Worm (Caenorhabditis elegans) whole organism, young adult: Measurements from ENCODE around the gene R11D1.4.

ENCODE experiments used
- B0261.1 ChIP-seq: sonication (generic microtip); optimal IDR thresholded peaks from 2 replicates; lab custom pipeline; 2016; ENCODE audit warnings: mild to moderate bottlenecking, missing genetic modification characterization, moderate library complexity, missing compliant biosample characterization
- C17E4.6 ChIP-seq: fragments of 200-800 bp; sonication (Bioruptor generic); IDR thresholded peaks from 2 replicates; pipeline ENCODE4 v1.3.6; 2022; ENCODE audit warnings: missing genetic modification reagents, missing genetic modification characterization, missing compliant biosample characterization
- D2030.7 ChIP-seq: fragments of 200-800 bp; sonication (Bioruptor generic); IDR thresholded peaks from 2 replicates; pipeline ENCODE4 v1.3.6; 2022; ENCODE audit warnings: missing genetic modification reagents, missing genetic modification characterization, missing compliant biosample characterization
- F22D6.2 ChIP-seq: sonication (generic microtip); optimal IDR thresholded peaks from 2 replicates; lab custom pipeline; 2016; ENCODE audit warnings: mild to moderate bottlenecking, missing genetic modification characterization, missing compliant biosample characterization
- F33H1.4 ChIP-seq: fragments of 200-800 bp; sonication (Bioruptor generic); IDR thresholded peaks from 2 replicates; pipeline ENCODE4 v1.3.6; 2022; ENCODE audit warnings: missing genetic modification reagents, missing genetic modification characterization, missing compliant biosample characterization
- F37B4.10 ChIP-seq: fragments of 200-800 bp; sonication (Bioruptor generic); IDR thresholded peaks from 2 replicates; pipeline ENCODE4 v1.3.6; 2022; ENCODE audit warnings: missing genetic modification characterization, missing compliant biosample characterization
- F57C9.4 ChIP-seq: sonication (generic microtip); optimal IDR thresholded peaks from 2 replicates; lab custom pipeline; 2017; ENCODE audit warnings: mild to moderate bottlenecking, missing genetic modification characterization, missing compliant biosample characterization
- Y53G8AR.9 ChIP-seq: fragments of 200-800 bp; sonication (Bioruptor generic); conservative IDR thresholded peaks from 2 replicates; pipeline ENCODE4 v1.3.6; 2022; ENCODE audit warnings: missing genetic modification reagents, missing genetic modification characterization, missing compliant biosample characterization
- ama-1 ChIP-seq, 3 experiments: fragments of 150-350 bp in 1 of 3; sonication (generic microtip) in 2 of 3; optimal IDR thresholded peaks; 2 replicates each; lab custom pipeline; 2014 to 2018; ENCODE audit warnings: missing biosample characterization in 2 of 3, missing genetic modification characterization in 2 of 3, missing genetic modification reagents in 2 of 3
- aptf-3 ChIP-seq: fragments of 200-800 bp; sonication (Bioruptor generic); IDR thresholded peaks from 2 replicates; pipeline ENCODE4 v1.3.6; 2022; ENCODE audit warnings: missing genetic modification characterization, missing compliant biosample characterization
- athp-1 ChIP-seq: sonication (generic microtip); optimal IDR thresholded peaks from 2 replicates; lab custom pipeline; 2017; ENCODE audit warnings: mild to moderate bottlenecking, missing genetic modification characterization, missing compliant biosample characterization
- bed-1 ChIP-seq: fragments of 200-800 bp; sonication (Bioruptor generic); IDR thresholded peaks from 2 replicates; pipeline ENCODE4 v1.3.6; 2022; ENCODE audit warnings: missing genetic modification reagents, missing genetic modification characterization, missing compliant biosample characterization
- ceh-40 ChIP-seq: fragments of 200-800 bp; sonication (Bioruptor generic); IDR thresholded peaks from 2 replicates; pipeline ENCODE4 v1.3.6; 2022; ENCODE audit warnings: missing genetic modification characterization, missing compliant biosample characterization
- fkh-3 ChIP-seq: sonication (generic microtip); optimal IDR thresholded peaks from 2 replicates; lab custom pipeline; 2016; ENCODE audit warnings: mild to moderate bottlenecking, missing genetic modification characterization, missing compliant biosample characterization
- hmg-20 ChIP-seq: fragments of 200-800 bp; sonication (Bioruptor generic); IDR thresholded peaks from 2 replicates; pipeline ENCODE4 v1.3.6; 2022; ENCODE audit warnings: missing genetic modification reagents, missing genetic modification characterization, missing compliant biosample characterization
- lag-1 ChIP-seq: fragments of 200-800 bp; sonication (Bioruptor generic); IDR thresholded peaks from 2 replicates; pipeline ENCODE4 v1.3.6; 2022; ENCODE audit warnings: missing genetic modification reagents, missing genetic modification characterization, missing compliant biosample characterization
- let-607 ChIP-seq, 2 experiments: fragments of 200-800 bp in 1 of 2; sonication (Bioruptor generic) in 1 of 2; sonication (generic microtip) in 1 of 2; optimal IDR thresholded peaks; 2 replicates each; lab custom pipeline; 2016 to 2018; ENCODE audit warnings: mild to moderate bottlenecking in 2 of 2, missing compliant biosample characterization in 2 of 2, missing genetic modification characterization in 2 of 2, moderate library complexity in 2 of 2, missing genotype in 1 of 2
- lin-26 ChIP-seq: fragments of 200-800 bp; sonication (Bioruptor generic); IDR thresholded peaks from 2 replicates; pipeline ENCODE4 v1.3.6; 2022; ENCODE audit warnings: missing genetic modification reagents, missing genetic modification characterization, missing compliant biosample characterization
- lir-1 ChIP-seq: fragments of 200-800 bp; sonication (Bioruptor generic); conservative IDR thresholded peaks from 2 replicates; pipeline ENCODE4 v1.3.6; 2022; ENCODE audit warnings: missing genetic modification reagents, missing genetic modification characterization, missing compliant biosample characterization
- madf-8 ChIP-seq: fragments of 200-800 bp; sonication (Bioruptor generic); conservative IDR thresholded peaks from 2 replicates; pipeline ENCODE4 v1.3.6; 2022; ENCODE audit warnings: missing genetic modification reagents, missing genetic modification characterization, missing compliant biosample characterization
- nfya-1 ChIP-seq: sonication (generic microtip); optimal IDR thresholded peaks from 2 replicates; lab custom pipeline; 2017; ENCODE audit warnings: antibody characterized with exemption, missing compliant biosample characterization, missing genetic modification characterization, borderline replicate concordance; ENCODE audit not compliant: insufficient read depth
- nfya-2 ChIP-seq: fragments of 200-800 bp; sonication (Bioruptor generic); IDR thresholded peaks from 2 replicates; pipeline ENCODE4 v1.3.6; 2022; ENCODE audit warnings: missing genetic modification reagents, missing genetic modification characterization, missing compliant biosample characterization
- nfyb-1 ChIP-seq: fragments of 200-800 bp; sonication (Bioruptor generic); IDR thresholded peaks from 2 replicates; pipeline ENCODE4 v1.3.6; 2022; ENCODE audit warnings: missing genetic modification reagents, missing genetic modification characterization, missing compliant biosample characterization
- pha-4 ChIP-seq: fragments of 150-350 bp; sonication (generic microtip); optimal IDR thresholded peaks from 2 replicates; lab custom pipeline; 2014; ENCODE audit warnings: missing biosample characterization, missing genetic modification reagents, missing genetic modification characterization
- rcor-1 ChIP-seq: fragments of 200-800 bp; sonication (Bioruptor generic); IDR thresholded peaks from 2 replicates; pipeline ENCODE4 v1.3.6; 2022; ENCODE audit warnings: missing genetic modification reagents, missing genetic modification characterization, missing compliant biosample characterization
- rpc-1 ChIP-seq, 2 experiments: fragments of 150-350 bp in 1 of 2; sonication (generic microtip) in 1 of 2; optimal IDR thresholded peaks; 2 replicates each; lab custom pipeline; 2014 to 2018; ENCODE audit warnings: missing biosample characterization in 1 of 2, missing genetic modification characterization in 1 of 2, missing genetic modification reagents in 1 of 2, missing genotype in 1 of 2
- sdz-38 ChIP-seq: sonication (generic microtip); optimal IDR thresholded peaks from 2 replicates; lab custom pipeline; 2016; ENCODE audit warnings: missing genotype, missing genetic modification characterization, missing compliant biosample characterization
- snpc-1.1 ChIP-seq: sonication (generic microtip); optimal IDR thresholded peaks from 2 replicates; lab custom pipeline; 2017; ENCODE audit warnings: missing genetic modification characterization, mild to moderate bottlenecking, missing compliant biosample characterization, antibody characterized with exemption, moderate library complexity, missing genotype, missing genetic modification reagents; ENCODE audit not compliant: insufficient read depth
- snpc-3.4 ChIP-seq: sonication (generic microtip); optimal IDR thresholded peaks from 2 replicates; lab custom pipeline; 2017; ENCODE audit warnings: missing genetic modification characterization, mild to moderate bottlenecking, missing compliant biosample characterization, antibody characterized with exemption, moderate library complexity, missing genotype, missing genetic modification reagents
- tbp1 ChIP-seq: fragments of 200-800 bp; sonication (Bioruptor generic); optimal IDR thresholded peaks from 2 replicates; lab custom pipeline; 2018; ENCODE audit warnings: mild to moderate bottlenecking, missing genetic modification characterization, missing compliant biosample characterization
- tlf-1 ChIP-seq: fragments of 200-800 bp; sonication (Bioruptor generic); optimal IDR thresholded peaks from 2 replicates; lab custom pipeline; 2018; ENCODE audit warnings: mild to moderate bottlenecking, missing genetic modification characterization, missing compliant biosample characterization
- unc-130 ChIP-seq: sonication (generic microtip); optimal IDR thresholded peaks from 2 replicates; lab custom pipeline; 2016; ENCODE audit warnings: missing genetic modification reagents, missing genetic modification characterization, missing compliant biosample characterization
- xnd-1 ChIP-seq: sonication (generic microtip); optimal IDR thresholded peaks from 2 replicates; lab custom pipeline; 2016; ENCODE audit warnings: missing genotype, missing genetic modification reagents, missing genetic modification characterization, missing compliant biosample characterization
- ztf-18 ChIP-seq: sonication (generic microtip); optimal IDR thresholded peaks from 2 replicates; lab custom pipeline; 2016; ENCODE audit warnings: missing genotype, mild to moderate bottlenecking, missing genetic modification characterization, missing compliant biosample characterization
- ztf-25 ChIP-seq: fragments of 200-800 bp; sonication (Bioruptor generic); IDR thresholded peaks from 2 replicates; pipeline ENCODE4 v1.3.6; 2022; ENCODE audit warnings: missing genetic modification reagents, missing genetic modification characterization, missing compliant biosample characterization
- ztf-3 ChIP-seq: fragments of 200-800 bp; sonication (Bioruptor generic); optimal IDR thresholded peaks from 2 replicates; lab custom pipeline; 2018; ENCODE audit warnings: mild to moderate bottlenecking, missing genetic modification characterization, missing compliant biosample characterization

R11D1.4 gene

DNA sequence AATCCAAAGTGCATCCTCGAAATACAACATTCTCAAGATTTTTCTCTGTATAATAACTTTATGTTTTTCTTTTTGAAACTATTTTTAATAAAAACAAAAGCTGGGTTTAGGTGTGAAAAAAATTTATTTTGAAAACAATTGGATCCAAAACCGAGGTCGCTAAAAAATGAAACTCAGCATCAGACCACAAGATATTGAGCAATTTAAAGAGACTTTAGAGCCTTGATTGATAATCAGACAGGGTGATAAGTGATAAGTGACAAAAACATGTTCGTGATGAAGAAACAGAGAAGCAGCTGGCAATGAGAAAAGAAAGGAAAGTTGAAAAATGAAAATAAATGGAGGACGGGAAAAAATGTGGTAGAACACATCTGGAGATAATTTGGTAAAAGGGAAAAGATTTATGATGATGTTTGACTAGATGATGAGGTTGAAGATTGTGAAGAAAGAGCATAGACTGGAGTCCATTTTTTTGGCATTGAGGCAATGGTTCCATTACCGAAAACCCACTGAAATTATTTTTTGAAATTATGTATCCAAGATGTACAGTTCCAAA is 37.6 kb upstream of the R11D1.4 start, which contains the start of gene C15C8.6:
Gene C15C8.6 (minus strand): TSS at position 51 of the 556 bp plus-strand sequence.
- no peak for TF ChIP-seq ceh-40 (GFP tag; lab: Robert Waterston, UW)
- no peak for TF ChIP-seq aptf-3 (GFP tag; lab: Robert Waterston, UW)
- TF ChIP-seq madf-8 (GFP tag; lab: Robert Waterston, UW) = no peak
- no peak for TF ChIP-seq nfya-1 (tag; lab: Kevin White, UChicago)
- no peak for TF ChIP-seq ztf-18
- TF ChIP-seq ztf-25 (GFP tag; lab: Robert Waterston, UW) = no peak
- TF ChIP-seq Y53G8AR.9 (GFP tag; lab: Robert Waterston, UW) = no peak
- TF ChIP-seq xnd-1 (tag; lab: Kevin White, UChicago) = no peak
- TF ChIP-seq F22D6.2 = no peak
- TF ChIP-seq rcor-1 = no peak
- no peak for TF ChIP-seq nfyb-1 (GFP tag; lab: Robert Waterston, UW)
- TF ChIP-seq B0261.1 (tag; lab: Kevin White, UChicago) = no peak
- no peak for TF ChIP-seq rpc-1 (optimal IDR thresholded peaks at IDR 0.05; lab: Kevin White, UChicago)
- TF ChIP-seq rpc-1 (tag; optimal IDR thresholded peaks at IDR 0.05; lab: Kevin White, UChicago) = no peak
- TF ChIP-seq bed-1 (GFP tag; lab: Robert Waterston, UW) = no peak
- no peak for TF ChIP-seq unc-130 (GFP tag; lab: Kevin White, UChicago)
- TF ChIP-seq lag-1 (GFP tag; lab: Robert Waterston, UW) = no peak
- no peak for TF ChIP-seq pha-4

DNA sequence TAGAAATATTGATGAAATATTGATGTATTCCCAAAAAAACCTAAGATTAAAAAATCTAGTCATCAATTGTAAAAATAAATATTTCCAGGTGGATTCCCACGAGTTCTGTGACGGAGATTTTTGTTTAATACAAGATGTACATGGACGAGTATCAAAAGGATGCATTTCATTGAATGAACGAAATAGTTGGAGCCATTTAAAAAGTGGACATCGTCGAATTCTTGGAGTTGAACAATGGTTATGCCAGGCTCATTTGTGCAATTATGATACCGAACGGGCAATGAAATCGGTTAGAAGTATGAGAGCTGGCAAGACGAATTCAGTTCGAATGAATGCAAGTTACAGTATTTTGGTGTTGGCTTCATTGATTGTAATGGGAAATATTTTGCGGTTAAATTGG is 35.5 kb upstream of the R11D1.4 start:
- TF ChIP-seq C17E4.6 (GFP tag; lab: Robert Waterston, UW) (no peak), aptf-3 (GFP tag; lab: Robert Waterston, UW) (no peak), athp-1 (no peak), hmg-20 (GFP tag; lab: Robert Waterston, UW) (no peak), tbp1 (no peak), ama-1 (optimal IDR thresholded peaks at IDR 0.05; lab: Kevin White, UChicago) (no peak), ama-1 (GFP tag; optimal IDR thresholded peaks at IDR 0.05; lab: Kevin White, UChicago) (no peak), fkh-3 (no peak), xnd-1 (tag; lab: Kevin White, UChicago) (no peak)

DNA sequence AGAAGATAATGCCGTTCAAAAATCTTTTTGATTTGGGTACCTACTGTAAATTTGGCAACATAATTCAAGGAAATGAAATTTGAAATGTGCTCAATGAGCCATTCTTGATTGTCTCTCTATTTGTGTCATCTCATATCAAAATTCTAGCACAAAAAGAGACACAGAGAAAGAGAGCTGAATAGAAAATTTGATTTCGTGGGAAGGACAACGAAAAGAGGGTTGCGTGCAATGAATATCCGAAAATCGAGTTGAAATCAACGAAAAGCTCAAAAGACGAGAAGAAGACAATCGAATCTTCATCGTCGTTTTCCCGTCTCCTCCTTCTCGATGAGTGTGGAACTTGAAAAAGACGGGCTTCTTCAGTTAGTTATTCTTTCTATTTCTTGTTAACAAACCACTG is 33.8 kb upstream of the R11D1.4 start, which contains the start of gene C15C8.5:
Gene C15C8.5 (plus strand): TSS at position 152 of the 400 bp plus-strand sequence.
- TF ChIP-seq nfyb-1 (GFP tag; lab: Robert Waterston, UW) (no peak), snpc-3.4 (tag; lab: Kevin White, UChicago) (no peak), ztf-18 (no peak), lin-26 (GFP tag; lab: Robert Waterston, UW) (no peak), pha-4 (no peak), F33H1.4 (GFP tag; lab: Robert Waterston, UW) (no peak), snpc-1.1 (tag; lab: Kevin White, UChicago) (no peak), tlf-1 (GFP tag; lab: Kevin White, UChicago) (no peak), ztf-3 (no peak), D2030.7 (GFP tag; lab: Robert Waterston, UW) (no peak), sdz-38 (no peak), F57C9.4 (tag; lab: Kevin White, UChicago) (no peak), lir-1 (no peak), let-607 (tag; optimal IDR thresholded peaks at IDR 0.05; lab: Kevin White, UChicago) (no peak), nfya-2 (GFP tag; lab: Robert Waterston, UW) (no peak), F37B4.10 (GFP tag; lab: Robert Waterston, UW) (no peak)
